Fruit fly (Drosophila melanogaster) S2 (cell line): Measurements from ENCODE around the gene MsR2.

Experiments
- CG8478 ChIP-seq: fragments of >200 bp; optimal IDR thresholded peaks from 2 replicates; lab custom pipeline; 2018
- CTCF ChIP-seq, 2 experiments: fragments of >200 bp; optimal IDR thresholded peaks; 2 replicates each; lab custom pipeline; 2018

DNA sequence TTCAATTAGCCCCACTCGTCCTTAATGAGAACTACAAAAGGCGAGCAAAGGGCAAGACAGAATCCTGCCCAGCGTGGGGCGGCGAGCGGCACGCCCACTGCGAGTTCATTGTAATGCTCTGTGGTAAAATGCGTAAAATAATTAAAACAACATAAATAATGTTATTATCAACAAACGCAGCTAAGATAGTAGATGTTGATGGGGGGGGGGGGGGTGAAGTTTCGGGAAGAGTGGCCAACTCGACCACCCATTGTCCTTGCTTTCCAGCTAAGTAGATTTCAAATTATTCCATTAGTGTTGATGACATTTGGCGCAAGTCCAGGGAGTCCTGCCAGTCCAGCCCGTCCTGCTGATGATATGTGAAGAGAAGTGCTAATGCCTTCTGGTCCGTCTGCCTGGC, 46.1 kb downstream of the MsR2 start:
- no peak for TF ChIP-seq CG8478 (lab: Kevin White, UChicago)
- TF ChIP-seq CTCF (optimal IDR thresholded peaks at IDR 0.05; lab: Kevin White, UChicago) = no peak
